Worm (Caenorhabditis elegans) whole organism, midembryonic: Measurements from ENCODE around the gene ZC13.2.

ENCODE experiments used
- klf-2 ChIP-seq: fragments of 200-800 bp; sonication (Bioruptor generic); conservative IDR thresholded peaks from 2 replicates; pipeline ENCODE4 v1.3.6; 2022; ENCODE audit warnings: missing genetic modification reagents, missing genetic modification characterization, missing compliant biosample characterization
- med-1 ChIP-seq: sonication (generic microtip); optimal IDR thresholded peaks from 2 replicates; lab custom pipeline; 2017; ENCODE audit warnings: missing genetic modification characterization, mild to moderate bottlenecking, missing compliant biosample characterization, antibody characterized with exemption, missing genetic modification reagents; ENCODE audit not compliant: insufficient read depth
- ztf-29 ChIP-seq: fragments of 200-800 bp; sonication (Bioruptor generic); IDR thresholded peaks from 2 replicates; pipeline ENCODE4 v1.3.6; 2022; ENCODE audit warnings: missing genetic modification reagents, missing genetic modification characterization, missing compliant biosample characterization

DNA sequence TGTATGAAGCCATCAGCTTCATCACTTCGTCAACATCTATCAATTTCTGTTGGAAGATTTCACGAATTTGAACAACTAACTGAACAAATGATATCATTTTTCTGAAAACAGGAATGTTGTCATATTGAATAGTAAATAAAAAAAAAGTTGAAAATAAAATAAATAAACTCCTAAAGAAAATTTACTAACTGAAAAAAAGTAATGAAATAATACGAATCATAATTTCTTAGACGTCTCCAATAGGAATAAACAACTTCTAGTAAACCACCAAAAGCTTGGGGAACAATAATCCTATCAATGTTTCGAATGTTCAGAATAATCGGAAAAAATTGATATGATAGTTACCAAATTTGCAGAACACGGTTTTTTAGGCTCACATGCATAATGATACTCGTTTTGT, 17.0 kb upstream of the ZC13.2 start, which contains the start of gene cdo-1:
- TF ChIP-seq ztf-29 (GFP tag; lab: Robert Waterston, UW) = no peak
- TF ChIP-seq med-1 (GFP tag; lab: Kevin White, UChicago) = no peak
- TF ChIP-seq klf-2 (GFP tag; lab: Robert Waterston, UW) = no peak
